Fruit fly (Drosophila melanogaster) Kc167 (cell line): ENCODE results near the gene CG1172.

Experiments used
- Myc ChIP-seq: fragments of >200 bp; optimal IDR thresholded peaks from 2 replicates; lab custom pipeline; 2017; ENCODE audit warnings: missing external identifiers
- h ChIP-seq: fragments of >200 bp; optimal IDR thresholded peaks from 3 replicates; lab custom pipeline; 2018; ENCODE audit warnings: missing external identifiers

- TF ChIP-seq Myc (lab: Kevin White, UChicago) (no peak), h (lab: Kevin White, UChicago) (no peak)
Observed at dm6 chr3R:5361681-5362319, 31.9 kb upstream of the CG1172 start.
